Worm (Caenorhabditis elegans) whole organism, late embryonic: ENCODE data around the gene srb-12.

Source experiments
- C38D4.7 ChIP-seq: fragments of 200-800 bp; sonication (Bioruptor generic); optimal IDR thresholded peaks from 2 replicates; lab custom pipeline; 2018; ENCODE audit warnings: mild to moderate bottlenecking, missing genetic modification characterization, moderate library complexity, missing compliant biosample characterization
- F13H6.1 ChIP-seq: sonication (generic microtip); optimal IDR thresholded peaks from 2 replicates; lab custom pipeline; 2016; ENCODE audit warnings: missing genetic modification characterization, missing compliant biosample characterization
- K02D7.2 ChIP-seq: sonication (generic microtip); optimal IDR thresholded peaks from 2 replicates; lab custom pipeline; 2017; ENCODE audit warnings: mild to moderate bottlenecking, missing genetic modification characterization, missing compliant biosample characterization
- K09A11.1 ChIP-seq: sonication (generic microtip); optimal IDR thresholded peaks from 2 replicates; lab custom pipeline; 2017; ENCODE audit warnings: antibody characterized with exemption, mild to moderate bottlenecking, missing genetic modification characterization, missing compliant biosample characterization; ENCODE audit not compliant: insufficient read depth
- T23F11.4 ChIP-seq: fragments of 200-800 bp; sonication (Bioruptor generic); optimal IDR thresholded peaks from 2 replicates; lab custom pipeline; 2018; ENCODE audit warnings: mild to moderate bottlenecking, missing genetic modification characterization, missing compliant biosample characterization
- ahr-1 ChIP-seq: sonication (generic microtip); optimal IDR thresholded peaks from 2 replicates; lab custom pipeline; 2016; ENCODE audit warnings: missing genetic modification characterization, missing compliant biosample characterization
- ceh-14 ChIP-seq: sonication (generic microtip); optimal IDR thresholded peaks from 2 replicates; lab custom pipeline; 2016; ENCODE audit warnings: missing genotype, missing genetic modification characterization, missing compliant biosample characterization
- ceh-2 ChIP-seq: sonication (generic microtip); optimal IDR thresholded peaks from 2 replicates; lab custom pipeline; 2016; ENCODE audit warnings: missing genotype, missing genetic modification characterization, missing compliant biosample characterization
- ceh-22 ChIP-seq: sonication (generic microtip); optimal IDR thresholded peaks from 2 replicates; lab custom pipeline; 2017; ENCODE audit warnings: missing biosample characterization, missing genetic modification characterization
- ceh-30 ChIP-seq: fragments of 150-350 bp; optimal IDR thresholded peaks from 2 replicates; lab custom pipeline; 2014; ENCODE audit warnings: missing biosample characterization, missing genetic modification characterization
- ceh-48 ChIP-seq: sonication (generic microtip); optimal IDR thresholded peaks from 2 replicates; lab custom pipeline; 2016; ENCODE audit warnings: missing genetic modification characterization, inconsistent platforms, missing compliant biosample characterization
- ceh-9 ChIP-seq: sonication (generic microtip); optimal IDR thresholded peaks from 2 replicates; lab custom pipeline; 2016; ENCODE audit warnings: mild to moderate bottlenecking, missing genetic modification characterization, inconsistent platforms, missing compliant biosample characterization
- che-1 ChIP-seq: sonication (generic microtip); optimal IDR thresholded peaks from 2 replicates; lab custom pipeline; 2016; ENCODE audit warnings: mild to moderate bottlenecking, missing genetic modification characterization, missing compliant biosample characterization
- elt-2 ChIP-seq: sonication (generic microtip); optimal IDR thresholded peaks from 2 replicates; lab custom pipeline; 2016; ENCODE audit warnings: missing genetic modification reagents, missing genetic modification characterization, missing compliant biosample characterization
- fax-1 ChIP-seq: sonication (generic microtip); optimal IDR thresholded peaks from 2 replicates; lab custom pipeline; 2016; ENCODE audit warnings: missing genotype, missing genetic modification characterization, missing compliant biosample characterization
- fkh-6 ChIP-seq: sonication (generic microtip); optimal IDR thresholded peaks from 2 replicates; lab custom pipeline; 2016; ENCODE audit warnings: missing genetic modification characterization, missing compliant biosample characterization
- gmeb-2 ChIP-seq: sonication (generic microtip); optimal IDR thresholded peaks from 2 replicates; lab custom pipeline; 2016; ENCODE audit warnings: missing genetic modification characterization, inconsistent platforms, missing compliant biosample characterization
- hlh-13 ChIP-seq: fragments of 200-800 bp; sonication (Bioruptor generic); optimal IDR thresholded peaks from 2 replicates; lab custom pipeline; 2018; ENCODE audit warnings: mild to moderate bottlenecking, missing genetic modification characterization, missing compliant biosample characterization
- hlh-6 ChIP-seq: sonication (generic microtip); optimal IDR thresholded peaks from 2 replicates; lab custom pipeline; 2016; ENCODE audit warnings: missing genotype, missing genetic modification characterization, missing compliant biosample characterization
- hlh-8 ChIP-seq: sonication (generic microtip); optimal IDR thresholded peaks from 2 replicates; lab custom pipeline; 2016; ENCODE audit warnings: missing genotype, missing genetic modification characterization, missing compliant biosample characterization
- mec-3 ChIP-seq: sonication (generic microtip); optimal IDR thresholded peaks from 2 replicates; lab custom pipeline; 2016; ENCODE audit warnings: borderline replicate concordance, missing genetic modification characterization, missing compliant biosample characterization
- nfya-1 ChIP-seq: sonication (generic microtip); optimal IDR thresholded peaks from 2 replicates; lab custom pipeline; 2017; ENCODE audit warnings: missing genetic modification characterization, mild to moderate bottlenecking, missing compliant biosample characterization, antibody characterized with exemption, moderate library complexity
- nhr-232 ChIP-seq: sonication (generic microtip); optimal IDR thresholded peaks from 2 replicates; lab custom pipeline; 2016; ENCODE audit warnings: missing genetic modification characterization, missing compliant biosample characterization
- npax-4 ChIP-seq: sonication (generic microtip); optimal IDR thresholded peaks from 2 replicates; lab custom pipeline; 2016; ENCODE audit warnings: missing genetic modification characterization, missing compliant biosample characterization
- pag-3 ChIP-seq: sonication (generic microtip); optimal IDR thresholded peaks from 2 replicates; lab custom pipeline; 2016; ENCODE audit warnings: missing compliant biosample characterization, missing genetic modification characterization, borderline replicate concordance
- pat-9 ChIP-seq: fragments of 200-800 bp; sonication (Bioruptor generic); optimal IDR thresholded peaks from 2 replicates; lab custom pipeline; 2018; ENCODE audit warnings: mild to moderate bottlenecking, missing genetic modification characterization, moderate library complexity, missing compliant biosample characterization
- pax-1 ChIP-seq: fragments of 150-350 bp; optimal IDR thresholded peaks from 2 replicates; lab custom pipeline; 2014; ENCODE audit warnings: missing biosample characterization, missing genetic modification characterization
- pqm-1 ChIP-seq: sonication (generic microtip); optimal IDR thresholded peaks from 2 replicates; lab custom pipeline; 2016; ENCODE audit warnings: missing genetic modification characterization, missing compliant biosample characterization
- pros-1 ChIP-seq: fragments of 150-350 bp; optimal IDR thresholded peaks from 2 replicates; lab custom pipeline; 2014; ENCODE audit warnings: missing biosample characterization, missing genetic modification reagents, missing genetic modification characterization
- ref-2 ChIP-seq: sonication (generic microtip); optimal IDR thresholded peaks from 2 replicates; lab custom pipeline; 2016; ENCODE audit warnings: missing genetic modification characterization, missing compliant biosample characterization
- rnt-1 ChIP-seq: sonication (generic microtip); optimal IDR thresholded peaks from 2 replicates; lab custom pipeline; 2016; ENCODE audit warnings: missing genetic modification characterization, missing compliant biosample characterization
- sdc-2 ChIP-seq: sonication (generic microtip); optimal IDR thresholded peaks from 2 replicates; lab custom pipeline; 2016; ENCODE audit warnings: missing genotype, missing genetic modification characterization, missing compliant biosample characterization
- sox-2 ChIP-seq: fragments of 200-800 bp; sonication (Bioruptor generic); IDR thresholded peaks from 2 replicates; pipeline ENCODE4 v1.3.6; 2022; ENCODE audit warnings: missing genetic modification reagents, missing genetic modification characterization, missing compliant biosample characterization
- sox-4 ChIP-seq: sonication (generic microtip); optimal IDR thresholded peaks from 2 replicates; lab custom pipeline; 2017; ENCODE audit warnings: mild to moderate bottlenecking, missing genetic modification characterization, inconsistent platforms, missing compliant biosample characterization
- tbx-7 ChIP-seq: sonication (generic microtip); optimal IDR thresholded peaks from 2 replicates; lab custom pipeline; 2016; ENCODE audit warnings: missing genotype, missing genetic modification characterization, missing compliant biosample characterization
- ttx-3 ChIP-seq: sonication (generic microtip); optimal IDR thresholded peaks from 2 replicates; lab custom pipeline; 2016; ENCODE audit warnings: missing genetic modification reagents, missing genetic modification characterization, missing compliant biosample characterization
- unc-42 ChIP-seq: sonication (generic microtip); optimal IDR thresholded peaks from 2 replicates; lab custom pipeline; 2016; ENCODE audit warnings: missing genotype, missing genetic modification characterization, missing compliant biosample characterization
- unc-55 ChIP-seq: sonication (generic microtip); optimal IDR thresholded peaks from 2 replicates; lab custom pipeline; 2017; ENCODE audit warnings: missing biosample characterization, missing genetic modification reagents, missing genetic modification characterization
- unc-86 ChIP-seq: sonication (generic microtip); optimal IDR thresholded peaks from 2 replicates; lab custom pipeline; 2016; ENCODE audit warnings: missing genetic modification characterization, missing compliant biosample characterization
- zip-5 ChIP-seq: sonication (generic microtip); optimal IDR thresholded peaks from 2 replicates; lab custom pipeline; 2016; ENCODE audit warnings: missing genetic modification characterization, missing compliant biosample characterization

srb-12 gene

ce11 chrII:5174370-5174769 lies 19.9 kb upstream of the srb-12 start, which contains the start of gene C27D6.3:
Gene C27D6.3, minus strand, starts transcription at chrII:5174470.
- TF ChIP-seq sdc-2 (tag; lab: Kevin White, UChicago) = no peak
- no peak for TF ChIP-seq unc-42 (tag; lab: Kevin White, UChicago)
- TF ChIP-seq hlh-8 (tag; lab: Kevin White, UChicago) = no peak
- no peak for TF ChIP-seq ceh-9 (tag; lab: Kevin White, UChicago)
- TF ChIP-seq zip-5 (tag; lab: Kevin White, UChicago) = no peak
- no peak for TF ChIP-seq npax-4
- no peak for TF ChIP-seq pat-9
- no peak for TF ChIP-seq ceh-2 (tag; lab: Kevin White, UChicago)
- TF ChIP-seq nhr-232 (tag; lab: Kevin White, UChicago) = no peak
- no peak for TF ChIP-seq unc-86 (tag; lab: Kevin White, UChicago)
- no peak for TF ChIP-seq sox-4 (tag; lab: Kevin White, UChicago)
- no peak for TF ChIP-seq pax-1
- TF ChIP-seq rnt-1 (tag; lab: Kevin White, UChicago) = no peak
- TF ChIP-seq ahr-1 (tag; lab: Kevin White, UChicago) = no peak
- no peak for TF ChIP-seq hlh-13 (GFP tag; lab: Kevin White, UChicago)
- no peak for TF ChIP-seq unc-55 (GFP tag; lab: Kevin White, UChicago)
- TF ChIP-seq che-1 = no peak
- TF ChIP-seq nfya-1 (tag; lab: Kevin White, UChicago) = no peak
- TF ChIP-seq, all 69 proteins: peak for 0

DNA sequence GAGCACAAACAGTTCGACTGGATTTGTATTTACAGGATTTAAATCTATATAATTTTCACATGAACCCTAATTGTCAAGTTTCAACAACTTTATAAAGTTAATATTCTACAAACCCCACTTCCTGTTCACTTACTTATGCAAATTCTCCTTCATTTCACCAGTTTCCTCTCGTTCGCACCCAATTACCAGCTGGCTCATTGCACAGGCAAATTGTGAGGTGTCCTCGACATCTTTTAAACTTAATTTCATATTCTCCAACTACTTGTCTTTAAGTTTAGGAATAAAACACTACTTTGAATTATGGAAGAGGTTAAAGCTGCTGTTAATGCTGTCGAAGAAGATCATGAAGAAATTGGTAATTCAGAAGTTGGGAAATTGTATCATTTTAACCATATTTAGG lies 18.0 kb upstream of the srb-12 start, which contains the start of gene C27D6.1:
TSS of gene C27D6.1 (plus strand) at position 301 of the 400 bp plus-strand sequence.
- no peak for TF ChIP-seq nfya-1 (tag; lab: Kevin White, UChicago)
- TF ChIP-seq ahr-1 (tag; lab: Kevin White, UChicago) = no peak
- no peak for TF ChIP-seq ceh-14 (tag; lab: Kevin White, UChicago)
- no peak for TF ChIP-seq ceh-48
- no peak for TF ChIP-seq ceh-9 (tag; lab: Kevin White, UChicago)
- no peak for TF ChIP-seq sox-2 (GFP tag; lab: Robert Waterston, UW)
- TF ChIP-seq pros-1 = no peak

ce11 chrII:5171610-5172009 lies 17.2 kb upstream of the srb-12 start, which contains the start of gene C27D6.15:
Gene C27D6.15, plus strand, starts transcription at chrII:5171910.
- no peak for TF ChIP-seq nhr-232 (tag; lab: Kevin White, UChicago)
- no peak for TF ChIP-seq fkh-6 (tag; lab: Kevin White, UChicago)
- no peak for TF ChIP-seq hlh-13 (GFP tag; lab: Kevin White, UChicago)
- TF ChIP-seq ref-2 (tag; lab: Kevin White, UChicago) = no peak
- TF ChIP-seq pax-1 = no peak
- no peak for TF ChIP-seq C38D4.7 (GFP tag; lab: Kevin White, UChicago)
- no peak for TF ChIP-seq ahr-1 (tag; lab: Kevin White, UChicago)
- no peak for TF ChIP-seq elt-2 (tag; lab: Kevin White, UChicago)
- no peak for TF ChIP-seq sox-2 (GFP tag; lab: Robert Waterston, UW)
- no peak for TF ChIP-seq pqm-1 (tag; lab: Kevin White, UChicago)
- TF ChIP-seq K09A11.1 (tag; lab: Kevin White, UChicago) = no peak
- no peak for TF ChIP-seq ceh-30
- TF ChIP-seq fax-1 (tag; lab: Kevin White, UChicago) = no peak
- TF ChIP-seq F13H6.1 (tag; lab: Kevin White, UChicago) = no peak
- no peak for TF ChIP-seq gmeb-2 (tag; lab: Kevin White, UChicago)
- TF ChIP-seq mec-3 (tag; lab: Kevin White, UChicago) = no peak

- TF ChIP-seq tbx-7 (tag; lab: Kevin White, UChicago) = no peak
- TF ChIP-seq pag-3 (tag; lab: Kevin White, UChicago) = no peak
- no peak for TF ChIP-seq hlh-6 (tag; lab: Kevin White, UChicago)
- TF ChIP-seq ttx-3 (tag; lab: Kevin White, UChicago) = no peak
- no peak for TF ChIP-seq mec-3 (tag; lab: Kevin White, UChicago)
- no peak for TF ChIP-seq T23F11.4 (GFP tag; lab: Kevin White, UChicago)
- TF ChIP-seq K02D7.2 (tag; lab: Kevin White, UChicago) = no peak
- TF ChIP-seq ceh-22 (tag; lab: Kevin White, UChicago) = no peak
Measured at ce11 chrII:5170932-5171331, 16.5 kb upstream of the srb-12 start, which contains the start of gene srb-1. Gene srb-1, minus strand, starts transcription at chrII:5171032.
